Fruit fly (Drosophila melanogaster) whole organism, embryonic: ENCODE data around the gene mRpL35.
A peak's percentile ranks its signal among the peaks of the same experiment; 100 is the strongest.

Source experiments
- B-H2 ChIP-seq: fragments of 200-800 bp; sonication (Bioruptor generic); optimal IDR thresholded peaks from 2 replicates; lab custom pipeline; 2018; ENCODE audit warnings: missing biosample characterization, mild to moderate bottlenecking, missing genetic modification characterization
- CG11560 ChIP-seq: fragments of 200-800 bp; sonication (Bioruptor generic); IDR thresholded peaks from 3 replicates; pipeline ENCODE4 v1.3.6; 2022; ENCODE audit warnings: missing biosample characterization, missing genetic modification characterization
- CG12104 ChIP-seq: fragments of 200-800 bp; sonication (Bioruptor generic); optimal IDR thresholded peaks from 3 replicates; lab custom pipeline; 2016; ENCODE audit warnings: missing biosample characterization, missing genetic modification characterization
- CG12744 ChIP-seq: fragments of 200-800 bp; sonication (Bioruptor generic); optimal IDR thresholded peaks from 2 replicates; lab custom pipeline; 2016; ENCODE audit warnings: missing biosample characterization, missing genetic modification characterization
- CG12769 ChIP-seq: fragments of 200-800 bp; sonication (Bioruptor generic); optimal IDR thresholded peaks from 2 replicates; lab custom pipeline; 2019; ENCODE audit warnings: missing biosample characterization, mild to moderate bottlenecking, missing genetic modification characterization, moderate library complexity
- CG13894 ChIP-seq: fragments of 200-800 bp; sonication (Bioruptor generic); optimal IDR thresholded peaks from 3 replicates; lab custom pipeline; 2018; ENCODE audit warnings: missing biosample characterization, mild to moderate bottlenecking, missing genetic modification characterization, moderate library complexity
- CG14965 ChIP-seq: fragments of 200-800 bp; sonication (Bioruptor generic); optimal IDR thresholded peaks from 2 replicates; lab custom pipeline; 2016; ENCODE audit warnings: missing biosample characterization, missing genetic modification characterization, borderline replicate concordance
- CG1529 ChIP-seq: fragments of 200-800 bp; sonication (Bioruptor generic); optimal IDR thresholded peaks from 3 replicates; lab custom pipeline; 2018; ENCODE audit warnings: missing biosample characterization, missing genetic modification characterization
- CG16863 ChIP-seq: fragments of 200-800 bp; sonication (Bioruptor generic); optimal IDR thresholded peaks from 3 replicates; lab custom pipeline; 2016; ENCODE audit warnings: missing biosample characterization, missing genetic modification characterization
- CG18476 ChIP-seq: fragments of 200-800 bp; sonication (Bioruptor generic); optimal IDR thresholded peaks from 2 replicates; lab custom pipeline; 2016; ENCODE audit warnings: missing biosample characterization, mild to moderate bottlenecking, missing genetic modification characterization
- CG18599 ChIP-seq: fragments of 200-800 bp; sonication (Bioruptor generic); optimal IDR thresholded peaks from 3 replicates; lab custom pipeline; 2017; ENCODE audit warnings: missing biosample characterization, missing genetic modification characterization, mild to moderate bottlenecking, moderate library complexity, missing genetic modification reagents
- CG2199 ChIP-seq: fragments of 200-800 bp; sonication (Bioruptor generic); IDR thresholded peaks from 3 replicates; pipeline ENCODE4 v1.3.6; 2022; ENCODE audit warnings: missing biosample characterization, missing genetic modification characterization
- CG2875 ChIP-seq: fragments of 200-800 bp; sonication (Bioruptor generic); optimal IDR thresholded peaks from 2 replicates; lab custom pipeline; 2017; ENCODE audit warnings: missing biosample characterization, mild to moderate bottlenecking, missing genetic modification characterization, missing genetic modification reagents
- CG30020 ChIP-seq: fragments of 200-800 bp; optimal IDR thresholded peaks from 2 replicates; lab custom pipeline; 2019; ENCODE audit warnings: missing biosample characterization, mild to moderate bottlenecking, missing genetic modification characterization, moderate library complexity
- CG32767 ChIP-seq: fragments of 200-800 bp; sonication (Bioruptor generic); IDR thresholded peaks from 2 replicates; pipeline ENCODE4 v1.3.6; 2022; ENCODE audit warnings: missing biosample characterization, missing genetic modification characterization
- CG43689 ChIP-seq: fragments of 200-800 bp; sonication (Bioruptor generic); IDR thresholded peaks from 2 replicates; pipeline ENCODE4 v1.3.6; 2022; ENCODE audit warnings: missing biosample characterization, missing genetic modification characterization
- CG6175 ChIP-seq: fragments of 200-800 bp; sonication (Bioruptor generic); IDR thresholded peaks from 3 replicates; pipeline ENCODE4 v1.3.6; 2022; ENCODE audit warnings: missing biosample characterization, missing genetic modification characterization
- CG9817 ChIP-seq: fragments of 200-800 bp; sonication (Bioruptor generic); optimal IDR thresholded peaks from 2 replicates; lab custom pipeline; 2018; ENCODE audit warnings: missing biosample characterization, mild to moderate bottlenecking, missing genetic modification characterization, moderate library complexity
- CoRest ChIP-seq: fragments of 200-800 bp; sonication (Bioruptor generic); optimal IDR thresholded peaks from 3 replicates; lab custom pipeline; 2018; ENCODE audit warnings: missing biosample characterization, mild to moderate bottlenecking, missing genetic modification characterization, moderate library complexity
- Doc2 ChIP-seq: fragments of 200-800 bp; sonication (Bioruptor generic); IDR thresholded peaks from 2 replicates; pipeline ENCODE4 v1.3.6; 2022; ENCODE audit warnings: missing biosample characterization, missing genetic modification characterization
- Eip74EF ChIP-seq, 2 experiments: fragments of 200-800 bp in 1 of 2; fragments of >200 bp in 1 of 2; sonication (Bioruptor generic) in 1 of 2; optimal IDR thresholded peaks; 2 replicates each; lab custom pipeline; 2017 to 2019; ENCODE audit warnings: missing biosample characterization in 2 of 2, missing genetic modification characterization in 2 of 2, mild to moderate bottlenecking in 1 of 2, moderate library complexity in 1 of 2
- Ets97D ChIP-seq: fragments of 200-800 bp; sonication (Bioruptor generic); optimal IDR thresholded peaks from 3 replicates; lab custom pipeline; 2016; ENCODE audit warnings: missing biosample characterization, missing genetic modification characterization
- HLH54F ChIP-seq: fragments of 200-800 bp; sonication (Bioruptor generic); optimal IDR thresholded peaks from 3 replicates; lab custom pipeline; 2016; ENCODE audit warnings: missing biosample characterization, missing genetic modification characterization
- Hr78 ChIP-seq, 2 experiments: fragments of 200-800 bp in 1 of 2; fragments of >200 bp in 1 of 2; sonication (Bioruptor generic) in 1 of 2; optimal IDR thresholded peaks; 2 replicates each; lab custom pipeline; 2017 to 2019; ENCODE audit warnings: missing biosample characterization in 2 of 2, missing genetic modification characterization in 2 of 2, mild to moderate bottlenecking in 1 of 2, moderate library complexity in 1 of 2
- Max ChIP-seq: fragments of 200-800 bp; sonication (Bioruptor generic); optimal IDR thresholded peaks from 2 replicates; lab custom pipeline; 2016; ENCODE audit warnings: missing biosample characterization, mild to moderate bottlenecking, missing genetic modification characterization
- Ravus ChIP-seq: fragments of 200-800 bp; sonication (Bioruptor generic); IDR thresholded peaks from 2 replicates; pipeline ENCODE4 v1.3.6; 2022; ENCODE audit warnings: missing biosample characterization, missing genetic modification characterization
- bigmax ChIP-seq: fragments of 200-800 bp; sonication (Bioruptor generic); optimal IDR thresholded peaks from 2 replicates; lab custom pipeline; 2018; ENCODE audit warnings: missing biosample characterization, mild to moderate bottlenecking, missing genetic modification characterization
- br ChIP-seq: fragments of >200 bp; optimal IDR thresholded peaks from 2 replicates; lab custom pipeline; 2017
- btn ChIP-seq: fragments of 200-800 bp; sonication (Bioruptor generic); optimal IDR thresholded peaks from 2 replicates; lab custom pipeline; 2016; ENCODE audit warnings: missing biosample characterization, missing genetic modification characterization
- danr ChIP-seq: fragments of 200-800 bp; sonication (Bioruptor generic); IDR thresholded peaks from 2 replicates; pipeline ENCODE4 v1.3.6; 2022; ENCODE audit warnings: missing biosample characterization, missing genetic modification characterization
- en ChIP-seq: fragments of 200-800 bp; sonication (Bioruptor generic); optimal IDR thresholded peaks from 2 replicates; lab custom pipeline; 2016; ENCODE audit warnings: missing biosample characterization, missing genetic modification characterization
- exex ChIP-seq: fragments of 200-800 bp; sonication (Bioruptor generic); optimal IDR thresholded peaks from 4 replicates; lab custom pipeline; 2018; ENCODE audit warnings: missing biosample characterization, mild to moderate bottlenecking, missing genetic modification characterization, moderate library complexity
- fd102C ChIP-seq: fragments of 200-800 bp; sonication (Bioruptor generic); optimal IDR thresholded peaks from 2 replicates; lab custom pipeline; 2018; ENCODE audit warnings: missing biosample characterization, mild to moderate bottlenecking, missing genetic modification characterization, moderate library complexity
- grn ChIP-seq: fragments of 200-800 bp; sonication (Bioruptor generic); optimal IDR thresholded peaks from 3 replicates; lab custom pipeline; 2017; ENCODE audit warnings: missing biosample characterization, missing genetic modification characterization
- insv ChIP-seq, 2 experiments: fragments of 200-800 bp; sonication (Bioruptor generic); optimal IDR thresholded peaks; 3 replicates each; lab custom pipeline; 2016 to 2018; ENCODE audit warnings: missing biosample characterization in 2 of 2, missing genetic modification characterization in 2 of 2
- inv ChIP-seq: fragments of 200-800 bp; sonication (Bioruptor generic); IDR thresholded peaks from 2 replicates; pipeline ENCODE4 v1.3.6; 2022; ENCODE audit warnings: missing biosample characterization, missing genetic modification characterization; ENCODE audit not compliant: partially characterized antibody
- nau ChIP-seq: fragments of 200-800 bp; sonication (Bioruptor generic); optimal IDR thresholded peaks from 3 replicates; lab custom pipeline; 2017; ENCODE audit warnings: missing biosample characterization, mild to moderate bottlenecking, missing genetic modification characterization, missing genetic modification reagents
- nmo ChIP-seq: fragments of 200-800 bp; sonication (Bioruptor generic); optimal IDR thresholded peaks from 2 replicates; lab custom pipeline; 2018; ENCODE audit warnings: missing biosample characterization, mild to moderate bottlenecking, missing genetic modification characterization, moderate library complexity
- nom ChIP-seq: fragments of 200-800 bp; sonication (Bioruptor generic); optimal IDR thresholded peaks from 2 replicates; lab custom pipeline; 2017; ENCODE audit warnings: missing biosample characterization, missing genetic modification characterization, mild to moderate bottlenecking, moderate library complexity, missing genetic modification reagents
- oc ChIP-seq: fragments of 200-800 bp; sonication (Bioruptor generic); optimal IDR thresholded peaks from 2 replicates; lab custom pipeline; 2018; ENCODE audit warnings: missing biosample characterization, mild to moderate bottlenecking, missing genetic modification characterization, moderate library complexity
- pb ChIP-seq: fragments of 200-800 bp; sonication (Bioruptor generic); optimal IDR thresholded peaks from 3 replicates; lab custom pipeline; 2016; ENCODE audit warnings: missing biosample characterization, missing genetic modification characterization
- slou ChIP-seq: fragments of 200-800 bp; sonication (Bioruptor generic); optimal IDR thresholded peaks from 3 replicates; lab custom pipeline; 2016; ENCODE audit warnings: missing biosample characterization, missing genetic modification characterization
- sob ChIP-seq: fragments of 200-800 bp; sonication (Bioruptor generic); IDR thresholded peaks from 2 replicates; pipeline ENCODE4 v1.3.6; 2022; ENCODE audit warnings: missing biosample characterization, missing genetic modification characterization
- sug ChIP-seq: fragments of 200-800 bp; optimal IDR thresholded peaks from 2 replicates; lab custom pipeline; 2019; ENCODE audit warnings: missing biosample characterization, mild to moderate bottlenecking, missing genetic modification characterization, moderate library complexity
- trem ChIP-seq: fragments of 200-800 bp; optimal IDR thresholded peaks from 3 replicates; lab custom pipeline; 2019; ENCODE audit warnings: missing biosample characterization, mild to moderate bottlenecking, missing genetic modification characterization, moderate library complexity
- wor ChIP-seq: fragments of 200-800 bp; sonication (Bioruptor generic); IDR thresholded peaks from 2 replicates; pipeline ENCODE4 v1.3.6; 2022; ENCODE audit warnings: missing biosample characterization, missing genetic modification characterization
- zen2 ChIP-seq: fragments of 200-800 bp; sonication (Bioruptor generic); IDR thresholded peaks from 3 replicates; pipeline ENCODE4 v1.3.6; 2022; ENCODE audit warnings: missing biosample characterization, missing genetic modification characterization; ENCODE audit not compliant: partially characterized antibody
- zfh2 ChIP-seq: fragments of 200-800 bp; sonication (Bioruptor generic); optimal IDR thresholded peaks from 2 replicates; lab custom pipeline; 2016; ENCODE audit warnings: missing biosample characterization, missing genetic modification characterization

The mRpL35 gene

DNA sequence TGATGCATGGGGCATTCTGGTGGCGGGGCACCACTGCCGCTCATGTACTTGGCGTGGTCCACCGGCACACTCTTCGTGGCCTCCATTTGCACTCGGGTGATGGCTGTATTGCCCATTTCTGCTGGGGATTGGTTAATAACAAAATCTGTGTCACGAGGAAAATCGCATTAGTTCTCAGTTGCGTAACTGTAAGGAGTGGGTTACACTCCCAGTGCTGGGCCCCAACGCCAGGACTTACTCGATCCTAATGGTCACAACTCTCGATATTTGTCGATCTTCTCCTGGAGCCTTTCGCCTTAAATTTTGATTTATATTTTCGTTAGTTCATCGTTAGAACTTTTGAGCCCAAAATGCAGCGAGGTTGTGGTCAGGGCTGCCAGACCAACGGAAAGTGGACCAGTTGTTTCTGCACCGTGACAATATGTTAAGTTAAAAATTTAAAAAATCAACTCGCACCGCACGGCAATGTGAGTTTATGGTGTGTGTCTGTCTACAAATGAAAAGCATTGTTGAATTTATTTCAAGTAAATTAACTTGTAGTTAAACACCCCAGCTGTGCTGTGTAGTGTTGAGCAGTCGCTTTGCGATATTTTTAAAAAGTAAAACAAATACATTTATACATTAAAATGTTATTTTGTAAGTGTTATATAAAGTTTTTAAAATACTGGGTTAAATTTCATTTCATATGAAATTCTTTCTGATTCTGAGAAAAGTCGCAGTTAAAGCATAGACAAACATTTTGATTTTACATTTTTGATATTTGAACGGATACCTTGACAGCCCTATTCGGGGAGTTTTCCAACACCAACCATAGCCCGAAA is 3.8 kb downstream of the mRpL35 start, which contains the start of the genes Cchl and ND-42 (continued):
- TF ChIP-seq wor (GFP tag; lab: Robert Waterston, UW) (peak; percentile 57; the same call in 1 of the 2 replicates), grn (GFP tag; lab: Kevin White, UChicago) (no peak), Eip74EF (GFP tag; optimal IDR thresholded peaks at IDR 0.05; lab: Kevin White, UChicago) (no peak), CG2875 (GFP tag; lab: Kevin White, UChicago) (peak; percentile 11), CG18476 (GFP tag; lab: Kevin White, UChicago) (peak; percentile 80), CG14965 (GFP tag; lab: Kevin White, UChicago) (no peak), HLH54F (GFP tag; lab: Kevin White, UChicago) (peak; percentile 75), CG9817 (tag; lab: Kevin White, UChicago) (peak; percentile 82), trem (tag; lab: Kevin White, UChicago) (peak; percentile 84), CG13894 (peak; percentile 85), zfh2 (GFP tag; lab: Kevin White, UChicago) (peak; percentile 79), btn (GFP tag; lab: Kevin White, UChicago) (no peak), sug (tag; lab: Kevin White, UChicago) (peak; percentile 88), zen2 (GFP tag; lab: Robert Waterston, UW) (no peak; the same call in 2 of the 3 replicates), en (GFP tag; lab: Kevin White, UChicago) (peak; percentile 9), CoRest (peak; percentile 92), CG43689 (GFP tag; lab: Robert Waterston, UW) (peak; percentile 33; the same call in 1 of the 2 replicates), CG16863 (GFP tag; lab: Kevin White, UChicago) (peak; percentile 71), CG6175 (GFP tag; lab: Robert Waterston, UW) (no peak; the same call in 2 of the 3 replicates), pb (GFP tag; lab: Kevin White, UChicago) (peak; percentile 13), exex (tag; lab: Kevin White, UChicago) (peak; percentile 51), slou (GFP tag; lab: Kevin White, UChicago) (peak; percentile 66), CG2199 (GFP tag; lab: Robert Waterston, UW) (0 out of 3 replicates have a peak, but pooled peaks have one; percentile 38), Ravus (GFP tag; lab: Robert Waterston, UW) (peak; percentile 8), bigmax (GFP tag; lab: Kevin White, UChicago) (no peak), CG32767 (GFP tag; lab: Robert Waterston, UW) (peak; percentile 74), danr (GFP tag; lab: Robert Waterston, UW) (peak; percentile 43; the same call in 1 of the 2 replicates), br (lab: Kevin White, UChicago) (no peak), Max (GFP tag; lab: Kevin White, UChicago) (peak; percentile 84), CG12104 (GFP tag; lab: Kevin White, UChicago) (peak; percentile 81), B-H2 (GFP tag; lab: Kevin White, UChicago) (peak; percentile 88), Doc2 (no peak), insv (GFP tag; optimal IDR thresholded peaks at IDR 0.05; lab: Kevin White, UChicago) (peak in 1 of 2 experiments; percentile 56), nmo (GFP tag; lab: Kevin White, UChicago) (peak; percentile 86), CG11560 (tag; lab: Robert Waterston, UW) (peak; percentile 36; the same call in 1 of the 3 replicates), nom (GFP tag; lab: Kevin White, UChicago) (peak; percentile 56), Hr78 (GFP tag; optimal IDR thresholded peaks at IDR 0.05; lab: Kevin White, UChicago) (peak in 1 of 2 experiments; percentile 11), sob (GFP tag; lab: Robert Waterston, UW) (peak; percentile 79), CG18599 (GFP tag; lab: Kevin White, UChicago) (peak; percentile 85), CG1529 (peak; percentile 67), CG12744 (GFP tag; lab: Kevin White, UChicago) (no peak), CG30020 (peak; percentile 66), Ets97D (peak; percentile 68), fd102C (GFP tag; lab: Kevin White, UChicago) (no peak), nau (GFP tag; lab: Kevin White, UChicago) (no peak), oc (tag; lab: Kevin White, UChicago) (no peak), inv (GFP tag; lab: Robert Waterston, UW) (peak; percentile 45; the same call in 1 of the 2 replicates), CG12769 (tag; lab: Kevin White, UChicago) (no peak)
